Worm (Caenorhabditis elegans): Measurements from ENCODE around the gene egas-4.

The egas-4 gene

ce11 chrIV:7497750-7498149 is at the start of gene egas-4:
egas-4 (minus strand) TSS chrIV:7497850.
- TF ChIP-seq fos-1 (tag; optimal IDR thresholded peaks at IDR 0.05) (no peak), lir-3 (tag; optimal IDR thresholded peaks at IDR 0.05; ENCODE audit: poor library complexity) (no peak), tlp-1 (tag; optimal IDR thresholded peaks at IDR 0.05) (no peak), lin-35 (GFP tag; optimal IDR thresholded peaks at IDR 0.05) (no peak), lsy-2 (tag; optimal IDR thresholded peaks at IDR 0.05) (no peak), ceh-90 (tag; optimal IDR thresholded peaks at IDR 0.05) (no peak), vab-15 (tag; optimal IDR thresholded peaks at IDR 0.05) (no peak), efl-3 (GFP tag; optimal IDR thresholded peaks at IDR 0.05) (no peak), fkh-8 (tag; optimal IDR thresholded peaks at IDR 0.05) (no peak), nhr-20 (tag; optimal IDR thresholded peaks at IDR 0.05) (no peak)

ce11 chrIV:7543662-7544061 is 46.0 kb upstream of the egas-4 start:
- TF ChIP-seq mab-9 (GFP tag; IDR thresholded peaks at IDR 0.05) (0 out of 2 replicates have a peak, but pooled peaks have one; percentile 3), nhr-71 (tag; optimal IDR thresholded peaks at IDR 0.05) (no peak), fkh-8 (tag; optimal IDR thresholded peaks at IDR 0.05) (no peak), lir-3 (tag; optimal IDR thresholded peaks at IDR 0.05; ENCODE audit: poor library complexity) (no peak), F16B12.6 (tag; optimal IDR thresholded peaks at IDR 0.05) (no peak), lin-39 (tag; optimal IDR thresholded peaks at IDR 0.05) (no peak)

- TF ChIP-seq F16B12.6 (tag; optimal IDR thresholded peaks at IDR 0.05): no peak
- TF ChIP-seq lin-14 (GFP tag; optimal IDR thresholded peaks at IDR 0.05): peak; percentile 49
These were observed 44.9 kb upstream of the egas-4 start, which contains the start of gene R05G6.10 for ce11 chrIV:7542485-7543001. R05G6.10 (minus strand) TSS chrIV:7542535.

- peak; percentile 44 for TF ChIP-seq hlh-4 (tag; optimal IDR thresholded peaks at IDR 0.05)
- no peak for TF ChIP-seq aha-1 (tag; optimal IDR thresholded peaks at IDR 0.05)
These were observed 34.7 kb upstream of the egas-4 start, which contains the start of gene R05G6.1 for ce11 chrIV:7532360-7532759. R05G6.1 (plus strand) TSS chrIV:7532660.

- TF ChIP-seq zip-4 (GFP tag; optimal IDR thresholded peaks at IDR 0.05) (no peak), irx-1 (tag; optimal IDR thresholded peaks at IDR 0.05) (no peak), tlp-1 (tag; optimal IDR thresholded peaks at IDR 0.05) (no peak), grh-1 (GFP tag; IDR thresholded peaks at IDR 0.05) (no peak), lsy-2 (tag; optimal IDR thresholded peaks at IDR 0.05) (peak in 1 of 2 experiments; percentile 44), elt-3 (tag; optimal IDR thresholded peaks at IDR 0.05) (peak in 3 of 6 experiments; percentile 2 to 59 (median 12)), mep-1 (tag; optimal IDR thresholded peaks at IDR 0.05) (peak; percentile 26), efl-1 (optimal IDR thresholded peaks at IDR 0.05) (no peak), efl-1 (GFP tag; optimal IDR thresholded peaks at IDR 0.05 in 1 of 2) (peak in 1 of 2 experiments; percentile 1), nhr-20 (tag; optimal IDR thresholded peaks at IDR 0.05) (peak; percentile 30), nhr-71 (tag; optimal IDR thresholded peaks at IDR 0.05) (peak; percentile 34), ceh-88 (GFP tag; IDR thresholded peaks at IDR 0.05) (no peak), snu-23 (GFP tag; optimal IDR thresholded peaks at IDR 0.05) (peak; percentile 56), dsc-1 (tag; optimal IDR thresholded peaks at IDR 0.05) (peak; percentile 40), fkh-4 (tag; optimal IDR thresholded peaks at IDR 0.05; ENCODE audit: borderline replicate concordance) (no peak), nhr-85 (tag) (peak; percentile 87), lin-14 (GFP tag; optimal IDR thresholded peaks at IDR 0.05) (peak; percentile 79), mdl-1 (tag; optimal IDR thresholded peaks at IDR 0.05) (peak in 1 of 2 experiments; percentile 4), blmp-1 (tag; optimal IDR thresholded peaks at IDR 0.05) (peak; percentile 87)
These were observed 32.8 kb upstream of the egas-4 start for ce11 chrIV:7530226-7531070.
